Worm (Caenorhabditis elegans) whole organism, L2 larva: ENCODE measurements around the gene eftu-2.

Experiments used
- alr-1 ChIP-seq: fragments of 150-350 bp; optimal IDR thresholded peaks from 2 replicates; lab custom pipeline; 2014; ENCODE audit warnings: missing biosample characterization, missing genetic modification characterization
- ama-1 ChIP-seq: fragments of 150-350 bp; optimal IDR thresholded peaks from 2 replicates; lab custom pipeline; 2018; ENCODE audit warnings: inconsistent platforms
- egl-27 ChIP-seq: sonication (generic microtip); optimal IDR thresholded peaks from 3 replicates; lab custom pipeline; 2017; ENCODE audit warnings: missing biosample characterization, missing genetic modification reagents, missing genetic modification characterization
- elt-3 ChIP-seq: sonication (generic microtip); optimal IDR thresholded peaks from 2 replicates; lab custom pipeline; 2017; ENCODE audit warnings: missing biosample characterization, missing genetic modification characterization
- fos-1 ChIP-seq: fragments of 150-350 bp; optimal IDR thresholded peaks from 2 replicates; lab custom pipeline; 2014; ENCODE audit warnings: missing biosample characterization, missing genetic modification characterization
- lsy-2 ChIP-seq, 2 experiments: fragments of 150-350 bp in 1 of 2; sonication (generic microtip) in 1 of 2; optimal IDR thresholded peaks; 2 replicates each; lab custom pipeline; 2014 to 2017; ENCODE audit warnings: missing biosample characterization in 2 of 2, missing genetic modification characterization in 2 of 2
- mbf-1 ChIP-seq: sonication (generic microtip); optimal IDR thresholded peaks from 2 replicates; lab custom pipeline; 2017; ENCODE audit warnings: missing biosample characterization, missing genetic modification characterization
- mdl-1 ChIP-seq, 2 experiments: fragments of 150-350 bp in 1 of 2; sonication (generic microtip) in 1 of 2; optimal IDR thresholded peaks; 2 replicates each; lab custom pipeline; 2017; ENCODE audit warnings: missing biosample characterization in 2 of 2, missing genetic modification characterization in 2 of 2
- zag-1 ChIP-seq: fragments of 150-350 bp; optimal IDR thresholded peaks from 2 replicates; lab custom pipeline; 2014; ENCODE audit warnings: missing biosample characterization, missing genetic modification characterization
- ztf-11 ChIP-seq: sonication (generic microtip); optimal IDR thresholded peaks from 2 replicates; lab custom pipeline; 2017; ENCODE audit warnings: missing biosample characterization, missing genetic modification characterization

- TF ChIP-seq ama-1 (lab: Kevin White, UChicago) (no peak), alr-1 (tag; lab: Kevin White, UChicago) (no peak), fos-1 (tag; lab: Kevin White, UChicago) (no peak), ztf-11 (no peak), mbf-1 (tag; lab: Kevin White, UChicago) (no peak), mdl-1 (tag; optimal IDR thresholded peaks at IDR 0.05; lab: Kevin White, UChicago) (no peak), egl-27 (no peak), zag-1 (tag; lab: Kevin White, UChicago) (no peak), lsy-2 (tag; optimal IDR thresholded peaks at IDR 0.05; lab: Kevin White, UChicago) (no peak), elt-3 (tag; lab: Kevin White, UChicago) (no peak)
Measured at ce11 chrIII:6056179-6056578, 46.8 kb downstream of the eftu-2 start.
